Worm (Caenorhabditis elegans): ENCODE measurements around the gene F13B6.1.

Gene F13B6.1

DNA sequence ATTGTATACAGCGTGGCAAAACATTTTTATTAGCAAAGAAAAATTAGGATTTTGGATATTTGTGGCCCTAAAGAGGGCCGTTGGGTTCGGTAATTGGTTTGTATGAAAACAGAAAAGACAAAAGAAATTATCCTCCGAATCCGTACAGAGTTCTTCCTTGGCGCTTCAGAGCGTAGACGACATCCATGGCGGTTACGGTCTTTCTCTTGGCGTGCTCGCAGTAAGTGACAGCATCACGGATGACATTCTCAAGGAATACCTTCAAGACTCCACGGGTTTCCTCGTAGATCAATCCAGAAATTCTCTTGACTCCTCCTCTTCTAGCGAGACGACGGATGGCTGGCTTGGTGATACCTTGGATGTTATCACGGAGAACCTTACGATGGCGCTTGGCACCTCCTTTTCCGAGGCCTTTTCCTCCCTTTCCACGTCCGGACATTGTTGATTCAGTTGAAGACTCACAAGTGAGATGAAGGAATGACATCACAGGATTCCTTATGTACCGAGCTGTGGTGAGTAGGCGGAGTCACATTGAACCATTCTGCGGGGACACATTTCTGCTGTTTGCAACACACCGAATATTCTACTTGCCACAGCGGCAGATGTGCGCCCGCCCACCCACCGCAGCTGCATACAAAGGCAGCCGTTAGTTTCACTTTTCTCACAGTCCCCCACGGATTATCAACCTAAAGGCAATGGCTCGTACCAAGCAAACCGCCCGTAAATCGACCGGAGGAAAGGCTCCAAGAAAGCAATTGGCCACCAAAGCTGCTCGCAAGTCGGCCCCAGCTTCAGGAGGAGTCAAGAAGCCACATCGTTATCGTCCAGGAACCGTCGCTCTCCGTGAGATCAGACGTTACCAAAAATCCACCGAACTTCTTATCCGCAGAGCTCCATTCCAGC, 31.5 kb downstream of the F13B6.1 start, which contains the start of the genes his-60 and his-59 (continued):
- TF ChIP-seq snpc-4 (tag; optimal IDR thresholded peaks at IDR 0.05): no peak
- TF ChIP-seq nhr-237 (tag; optimal IDR thresholded peaks at IDR 0.05): no peak
- TF ChIP-seq unc-39 (tag; optimal IDR thresholded peaks at IDR 0.05): peak; percentile 24
- peak; percentile 97 for TF ChIP-seq lin-13 (tag; optimal IDR thresholded peaks at IDR 0.05)
- no peak for TF ChIP-seq ham-2 (GFP tag; optimal IDR thresholded peaks at IDR 0.05)
- TF ChIP-seq nhr-2 (tag; optimal IDR thresholded peaks at IDR 0.05): peak; percentile 51
- TF ChIP-seq mep-1 (tag; optimal IDR thresholded peaks at IDR 0.05): peak; percentile 70
- TF ChIP-seq drap-1 (GFP tag; optimal IDR thresholded peaks at IDR 0.05): peak; percentile 63

DNA sequence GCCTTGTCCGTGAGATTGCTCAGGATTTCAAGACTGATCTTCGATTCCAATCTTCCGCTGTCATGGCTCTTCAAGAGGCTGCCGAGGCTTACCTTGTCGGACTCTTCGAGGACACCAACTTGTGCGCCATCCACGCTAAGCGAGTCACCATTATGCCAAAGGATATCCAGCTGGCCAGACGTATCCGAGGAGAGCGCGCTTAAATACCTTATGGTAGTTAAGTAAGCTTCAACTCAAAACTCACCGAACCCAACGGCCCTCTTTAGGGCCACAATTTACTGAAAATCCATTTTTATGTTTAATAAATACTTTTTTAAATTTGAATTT, 32.1 kb downstream of the F13B6.1 start:
- TF ChIP-seq pha-4 (tag; optimal IDR thresholded peaks at IDR 0.05): no peak
- no peak for TF ChIP-seq nhr-12 (tag; optimal IDR thresholded peaks at IDR 0.05)
- TF ChIP-seq ceh-39 (tag; optimal IDR thresholded peaks at IDR 0.05): no peak
- TF ChIP-seq tbx-8 (GFP tag; optimal IDR thresholded peaks at IDR 0.05): no peak
- TF ChIP-seq ceh-83 (GFP tag; optimal IDR thresholded peaks at IDR 0.05): no peak
- TF ChIP-seq M03D4.4 (tag; optimal IDR thresholded peaks at IDR 0.05): no peak
- TF ChIP-seq cnd-1 (tag; optimal IDR thresholded peaks at IDR 0.05): no peak
- no peak for TF ChIP-seq blmp-1 (tag; optimal IDR thresholded peaks at IDR 0.05)
- no peak for TF ChIP-seq ces-1 (GFP tag; optimal IDR thresholded peaks at IDR 0.05)
- no peak for TF ChIP-seq lin-32 (GFP tag; optimal IDR thresholded peaks at IDR 0.05)
- TF ChIP-seq sptf-1 (tag; optimal IDR thresholded peaks at IDR 0.05): no peak
- TF ChIP-seq lsy-2 (tag; optimal IDR thresholded peaks at IDR 0.05): no peak
- no peak for TF ChIP-seq bed-3 (GFP tag; optimal IDR thresholded peaks at IDR 0.05)
- no peak for TF ChIP-seq unc-120 (tag; optimal IDR thresholded peaks at IDR 0.05; ENCODE audit: poor library complexity, severe bottlenecking)
- TF ChIP-seq lin-13 (tag; optimal IDR thresholded peaks at IDR 0.05): no peak

DNA sequence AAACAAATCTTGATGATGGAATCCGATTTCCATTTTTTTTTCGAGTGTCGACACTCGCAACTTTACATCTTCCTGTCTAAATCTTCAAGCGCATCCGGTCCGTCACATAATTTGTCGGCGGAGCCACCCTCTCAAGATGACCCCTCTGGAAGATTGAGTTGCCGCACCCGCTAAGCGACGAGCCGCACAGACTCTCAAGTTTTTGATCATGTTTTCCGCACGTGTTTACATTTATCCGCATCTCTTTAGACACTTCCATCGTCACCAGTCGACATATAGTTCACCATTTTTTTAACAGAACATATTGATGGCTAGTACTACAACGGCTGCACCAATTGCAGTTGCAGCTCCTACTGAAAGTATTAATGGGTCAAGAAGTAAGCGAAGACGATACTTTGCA, 35.1 kb downstream of the F13B6.1 start, which contains the start of gene F55G1.1:
TSS of gene F55G1.1 (plus strand) at position 301 of the 400 bp plus-strand sequence.
- no peak for TF ChIP-seq lin-32 (GFP tag; optimal IDR thresholded peaks at IDR 0.05)
- no peak for TF ChIP-seq pha-4 (tag; optimal IDR thresholded peaks at IDR 0.05)
- TF ChIP-seq nhr-237 (tag; optimal IDR thresholded peaks at IDR 0.05): no peak
- TF ChIP-seq ceh-83 (GFP tag; optimal IDR thresholded peaks at IDR 0.05): no peak
- TF ChIP-seq unc-62 (GFP tag; optimal IDR thresholded peaks at IDR 0.05): no peak
- TF ChIP-seq snpc-4 (tag; optimal IDR thresholded peaks at IDR 0.05): no peak
- TF ChIP-seq mep-1 (tag; optimal IDR thresholded peaks at IDR 0.05): no peak
- TF ChIP-seq sem-2 (GFP tag; optimal IDR thresholded peaks at IDR 0.05): no peak
- no peak for TF ChIP-seq ceh-43 (GFP tag; optimal IDR thresholded peaks at IDR 0.05)
- TF ChIP-seq tbx-8 (GFP tag; optimal IDR thresholded peaks at IDR 0.05): no peak
- TF ChIP-seq hlh-1 (tag; optimal IDR thresholded peaks at IDR 0.05): no peak
- no peak for TF ChIP-seq nhr-2 (tag; optimal IDR thresholded peaks at IDR 0.05)
- no peak for TF ChIP-seq ces-1 (GFP tag; optimal IDR thresholded peaks at IDR 0.05)

DNA sequence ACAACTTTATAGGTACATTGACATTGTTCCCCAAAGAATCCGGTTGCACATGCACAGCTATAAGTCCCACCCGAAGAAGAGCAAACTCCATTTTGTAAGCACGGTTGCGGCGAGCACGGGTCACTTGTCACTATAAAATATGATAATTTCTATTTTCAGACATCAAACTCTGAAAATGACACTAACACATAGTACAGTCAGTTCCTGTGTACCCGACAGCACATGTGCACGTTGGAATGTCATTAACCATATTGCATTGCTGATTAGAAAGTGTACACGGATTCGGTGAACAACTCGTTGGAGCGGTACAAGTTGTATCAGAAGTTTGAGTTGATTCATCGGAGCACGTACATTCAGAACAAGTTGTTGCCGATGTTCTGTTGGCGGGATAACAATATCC, 40.9 kb downstream of the F13B6.1 start:
- TF ChIP-seq nhr-12 (tag; optimal IDR thresholded peaks at IDR 0.05): no peak
- no peak for TF ChIP-seq unc-120 (tag; optimal IDR thresholded peaks at IDR 0.05; ENCODE audit: poor library complexity, severe bottlenecking)
- TF ChIP-seq ces-1 (GFP tag; optimal IDR thresholded peaks at IDR 0.05): no peak
- TF ChIP-seq ham-2 (GFP tag; optimal IDR thresholded peaks at IDR 0.05): no peak
- no peak for TF ChIP-seq ceh-83 (GFP tag; optimal IDR thresholded peaks at IDR 0.05)
- TF ChIP-seq lin-13 (tag; optimal IDR thresholded peaks at IDR 0.05): no peak
- TF ChIP-seq lsy-2 (tag; optimal IDR thresholded peaks at IDR 0.05): no peak
- no peak for TF ChIP-seq ceh-43 (GFP tag; optimal IDR thresholded peaks at IDR 0.05)
- TF ChIP-seq unc-39 (tag; optimal IDR thresholded peaks at IDR 0.05): no peak

- TF ChIP-seq unc-62 (GFP tag; optimal IDR thresholded peaks at IDR 0.05) (no peak), bed-3 (GFP tag; optimal IDR thresholded peaks at IDR 0.05) (no peak), ceh-83 (GFP tag; optimal IDR thresholded peaks at IDR 0.05) (no peak), unc-39 (tag; optimal IDR thresholded peaks at IDR 0.05) (no peak), ham-2 (GFP tag; optimal IDR thresholded peaks at IDR 0.05) (no peak), ceh-43 (GFP tag; optimal IDR thresholded peaks at IDR 0.05) (no peak), M03D4.4 (tag; optimal IDR thresholded peaks at IDR 0.05) (no peak), mls-2 (tag; optimal IDR thresholded peaks at IDR 0.05) (no peak), nhr-28 (tag; optimal IDR thresholded peaks at IDR 0.05) (no peak), sem-2 (GFP tag; optimal IDR thresholded peaks at IDR 0.05) (no peak), cnd-1 (tag; optimal IDR thresholded peaks at IDR 0.05) (no peak), ceh-39 (tag; optimal IDR thresholded peaks at IDR 0.05) (no peak), mab-5 (tag; optimal IDR thresholded peaks at IDR 0.05) (no peak), flh-1 (GFP tag; optimal IDR thresholded peaks at IDR 0.05) (no peak), ztf-11 (tag; optimal IDR thresholded peaks at IDR 0.05) (no peak), elt-3 (tag; optimal IDR thresholded peaks at IDR 0.05) (no peak), nhr-2 (tag; optimal IDR thresholded peaks at IDR 0.05) (no peak), zip-8 (tag; optimal IDR thresholded peaks at IDR 0.05) (no peak), unc-120 (tag; optimal IDR thresholded peaks at IDR 0.05; ENCODE audit: poor library complexity, severe bottlenecking) (no peak), hlh-1 (tag; optimal IDR thresholded peaks at IDR 0.05) (no peak)
Measured at ce11 chrIV:7497750-7498149, 41.4 kb downstream of the F13B6.1 start, which contains the start of gene egas-4. Gene egas-4 (minus strand): TSS chrIV:7497850.
